Worm (Caenorhabditis elegans): ENCODE results near the gene F15E6.4.

ce11 chrIV:4319473-4319872, 28.2 kb downstream of the F15E6.4 start:
- TF ChIP-seq T22C8.4 (GFP tag; IDR thresholded peaks at IDR 0.05) = peak; percentile 93
- no peak for TF ChIP-seq ztf-29 (GFP tag; IDR thresholded peaks at IDR 0.05)

Data from whole organism, midembryonic.